Fruit fly (Drosophila melanogaster): ENCODE data around the gene Lk6.

dm6 chr3R:11778012-11778865 lies 14.0 kb upstream of the Lk6 start:
- TF ChIP-seq CG12768 (GFP tag; optimal IDR thresholded peaks at IDR 0.05) = peak; percentile 74
- TF ChIP-seq CG1620 (GFP tag; optimal IDR thresholded peaks at IDR 0.05) = peak; percentile 72
- TF ChIP-seq cnc (optimal IDR thresholded peaks at IDR 0.05) = no peak
- peak; percentile 69 for TF ChIP-seq pad (GFP tag; optimal IDR thresholded peaks at IDR 0.05)
- peak; percentile 79 for TF ChIP-seq CG7045 (GFP tag; optimal IDR thresholded peaks at IDR 0.05)

Data from whole organism, adult.